Fruit fly (Drosophila melanogaster) whole organism, pupa: Measurements from ENCODE around the gene Cp18.
A peak's percentile ranks its signal among the peaks of the same experiment; 100 is the strongest.

ENCODE experiments used
- CG10348 ChIP-seq: fragments of 200-800 bp; sonication (Bioruptor generic); IDR thresholded peaks from 2 replicates; pipeline ENCODE4 v1.3.6; 2022; ENCODE audit warnings: missing biosample characterization, missing genetic modification characterization
- CG12605 ChIP-seq: fragments of 200-800 bp; sonication (Bioruptor generic); IDR thresholded peaks from 2 replicates; pipeline ENCODE4 v1.3.6; 2022; ENCODE audit warnings: missing biosample characterization, missing genetic modification characterization
- CG13204 ChIP-seq: fragments of 200-800 bp; sonication (Bioruptor generic); optimal IDR thresholded peaks from 2 replicates; lab custom pipeline; 2018; ENCODE audit warnings: missing biosample characterization, mild to moderate bottlenecking, missing genetic modification characterization, moderate library complexity
- CG14655 ChIP-seq: fragments of 200-800 bp; sonication (Bioruptor generic); optimal IDR thresholded peaks from 3 replicates; lab custom pipeline; 2017; ENCODE audit warnings: mild to moderate bottlenecking, missing biosample characterization, missing genetic modification reagents, missing genetic modification characterization
- CG15710 ChIP-seq: fragments of 200-800 bp; sonication (Bioruptor generic); optimal IDR thresholded peaks from 2 replicates; lab custom pipeline; 2018; ENCODE audit warnings: missing biosample characterization, mild to moderate bottlenecking, missing genetic modification characterization, moderate library complexity
- CG17806 ChIP-seq: fragments of 200-800 bp; sonication (Bioruptor generic); optimal IDR thresholded peaks from 2 replicates; lab custom pipeline; 2018; ENCODE audit warnings: missing biosample characterization, mild to moderate bottlenecking, missing genetic modification characterization, moderate library complexity
- CG32121 ChIP-seq: fragments of 200-800 bp; sonication (Bioruptor generic); IDR thresholded peaks from 2 replicates; pipeline ENCODE4 v1.3.6; 2022; ENCODE audit warnings: missing biosample characterization, missing genetic modification characterization
- CG34367 ChIP-seq: fragments of 200-800 bp; sonication (Bioruptor generic); optimal IDR thresholded peaks from 2 replicates; lab custom pipeline; 2018; ENCODE audit warnings: missing biosample characterization, mild to moderate bottlenecking, missing genetic modification characterization
- CG4496 ChIP-seq: fragments of 200-800 bp; sonication (Bioruptor generic); IDR thresholded peaks from 3 replicates; pipeline ENCODE4 v1.3.6; 2022; ENCODE audit warnings: missing biosample characterization, missing genetic modification characterization
- CG8159 ChIP-seq: fragments of 200-800 bp; sonication (Bioruptor generic); optimal IDR thresholded peaks from 3 replicates; lab custom pipeline; 2018; ENCODE audit warnings: missing biosample characterization, mild to moderate bottlenecking, missing genetic modification characterization, moderate library complexity
- CG8301 ChIP-seq: fragments of 200-800 bp; sonication (Bioruptor generic); optimal IDR thresholded peaks from 2 replicates; lab custom pipeline; 2018; ENCODE audit warnings: missing biosample characterization, mild to moderate bottlenecking, missing genetic modification characterization
- CG9948 ChIP-seq: fragments of 200-800 bp; sonication (Bioruptor generic); optimal IDR thresholded peaks from 2 replicates; lab custom pipeline; 2018; ENCODE audit warnings: missing biosample characterization, mild to moderate bottlenecking, missing genetic modification characterization, moderate library complexity
- D1 ChIP-seq: fragments of 200-800 bp; sonication (Bioruptor generic); optimal IDR thresholded peaks from 2 replicates; lab custom pipeline; 2018; ENCODE audit warnings: missing biosample characterization, mild to moderate bottlenecking, missing genetic modification characterization, moderate library complexity
- EcR ChIP-seq: fragments of 200-800 bp; sonication (Bioruptor generic); optimal IDR thresholded peaks from 3 replicates; lab custom pipeline; 2019; ENCODE audit warnings: missing biosample characterization, missing genetic modification characterization, mild to moderate bottlenecking, moderate library complexity, missing genetic modification reagents
- Ets98B ChIP-seq: fragments of 200-800 bp; sonication (Bioruptor generic); IDR thresholded peaks from 2 replicates; pipeline ENCODE4 v1.3.6; 2022; ENCODE audit warnings: missing biosample characterization, missing genetic modification characterization
- Pif1A ChIP-seq: fragments of 200-800 bp; sonication (Bioruptor generic); optimal IDR thresholded peaks from 3 replicates; lab custom pipeline; 2016; ENCODE audit warnings: missing biosample characterization, missing genetic modification characterization
- Pif1B ChIP-seq: fragments of 200-800 bp; sonication (Bioruptor generic); optimal IDR thresholded peaks from 3 replicates; lab custom pipeline; 2016; ENCODE audit warnings: missing biosample characterization, missing genetic modification characterization
- Snoo ChIP-seq: fragments of 200-800 bp; sonication (Bioruptor generic); optimal IDR thresholded peaks from 3 replicates; lab custom pipeline; 2017; ENCODE audit warnings: missing biosample characterization, mild to moderate bottlenecking, missing genetic modification characterization, inconsistent platforms
- fd96Ca ChIP-seq: fragments of 200-800 bp; sonication (Bioruptor generic); IDR thresholded peaks from 3 replicates; pipeline ENCODE4 v1.3.6; 2022; ENCODE audit warnings: missing biosample characterization, missing genetic modification characterization
- gl ChIP-seq: fragments of 200-800 bp; sonication (Bioruptor generic); optimal IDR thresholded peaks from 2 replicates; lab custom pipeline; 2018; ENCODE audit warnings: missing biosample characterization, mild to moderate bottlenecking, missing genetic modification characterization
- rn ChIP-seq: fragments of 200-800 bp; sonication (Bioruptor generic); IDR thresholded peaks from 2 replicates; pipeline ENCODE4 v1.3.6; 2022; ENCODE audit warnings: missing biosample characterization, missing genetic modification characterization

Gene Cp18

dm6 chr3L:8753592-8753991 lies 27.0 kb downstream of the Cp18 start, which contains the start of gene Fhos:
Fhos (plus strand) TSS chr3L:8753619.
- peak; percentile 30; the same call in 1 of the 2 replicates for TF ChIP-seq CG32121 (GFP tag; lab: Robert Waterston, UW)
- TF ChIP-seq D1 (tag; lab: Kevin White, UChicago): no peak
- no peak for TF ChIP-seq CG13204 (GFP tag; lab: Kevin White, UChicago)
- TF ChIP-seq Pif1A (GFP tag; lab: Kevin White, UChicago): no peak
- peak; percentile 21 for TF ChIP-seq CG8301 (tag; lab: Kevin White, UChicago)
- TF ChIP-seq CG9948 (tag; lab: Kevin White, UChicago): no peak
- TF ChIP-seq Snoo (tag; lab: Kevin White, UChicago): no peak
- TF ChIP-seq CG17806: no peak
- TF ChIP-seq rn (GFP tag; lab: Robert Waterston, UW): no peak
- no peak for TF ChIP-seq CG4496 (GFP tag; lab: Robert Waterston, UW)
- no peak for TF ChIP-seq CG15710 (tag; lab: Kevin White, UChicago)
- TF ChIP-seq CG14655 (GFP tag; lab: Kevin White, UChicago): peak; percentile 3
- TF ChIP-seq CG8159 (tag; lab: Kevin White, UChicago): no peak
- TF ChIP-seq Pif1B (GFP tag; lab: Kevin White, UChicago): no peak
- no peak for TF ChIP-seq fd96Ca (GFP tag; lab: Robert Waterston, UW)
- no peak for TF ChIP-seq EcR (GFP tag; lab: Kevin White, UChicago)
- TF ChIP-seq CG12605 (GFP tag; lab: Robert Waterston, UW): peak; percentile 50; the same call in 1 of the 2 replicates
- TF ChIP-seq Ets98B (GFP tag; lab: Robert Waterston, UW): peak; percentile 24; the same call in 1 of the 2 replicates
- TF ChIP-seq CG34367 (tag; lab: Kevin White, UChicago): no peak
- no peak for TF ChIP-seq CG10348 (GFP tag; lab: Robert Waterston, UW)
- no peak for TF ChIP-seq gl (tag; lab: Kevin White, UChicago)

dm6 chr3L:8755689-8756088 lies 29.1 kb downstream of the Cp18 start, which contains the start of gene CG6576:
CG6576 (plus strand) TSS chr3L:8755989.
- TF ChIP-seq Pif1B (GFP tag; lab: Kevin White, UChicago) (no peak), CG34367 (tag; lab: Kevin White, UChicago) (no peak), CG13204 (GFP tag; lab: Kevin White, UChicago) (no peak), CG10348 (GFP tag; lab: Robert Waterston, UW) (no peak), Snoo (tag; lab: Kevin White, UChicago) (no peak), CG32121 (GFP tag; lab: Robert Waterston, UW) (no peak), CG8301 (tag; lab: Kevin White, UChicago) (no peak), D1 (tag; lab: Kevin White, UChicago) (no peak), Pif1A (GFP tag; lab: Kevin White, UChicago) (no peak), Ets98B (GFP tag; lab: Robert Waterston, UW) (no peak)

- TF ChIP-seq rn (GFP tag; lab: Robert Waterston, UW): no peak
- TF ChIP-seq Ets98B (GFP tag; lab: Robert Waterston, UW): peak; percentile 64
- TF ChIP-seq CG34367 (tag; lab: Kevin White, UChicago): no peak
- TF ChIP-seq CG17806: no peak
- peak; percentile 10 for TF ChIP-seq Pif1A (GFP tag; lab: Kevin White, UChicago)
- no peak for TF ChIP-seq EcR (GFP tag; lab: Kevin White, UChicago)
- peak; percentile 78 for TF ChIP-seq CG32121 (GFP tag; lab: Robert Waterston, UW)
- no peak for TF ChIP-seq CG14655 (GFP tag; lab: Kevin White, UChicago)
- no peak; the same call in 1 of the 3 replicates for TF ChIP-seq CG4496 (GFP tag; lab: Robert Waterston, UW)
- TF ChIP-seq CG12605 (GFP tag; lab: Robert Waterston, UW): peak; percentile 21; the same call in 1 of the 2 replicates
- TF ChIP-seq fd96Ca (GFP tag; lab: Robert Waterston, UW): peak; percentile 12; the same call in 1 of the 3 replicates
- peak; percentile 8 for TF ChIP-seq CG15710 (tag; lab: Kevin White, UChicago)
- TF ChIP-seq CG8159 (tag; lab: Kevin White, UChicago): no peak
Observed at dm6 chr3L:8763037-8763454, 36.5 kb downstream of the Cp18 start.

- peak; percentile 32 for TF ChIP-seq Snoo (tag; lab: Kevin White, UChicago)
- TF ChIP-seq CG4496 (GFP tag; lab: Robert Waterston, UW): no peak
Observed at dm6 chr3L:8763794-8764193, 37.2 kb downstream of the Cp18 start.

dm6 chr3L:8765493-8765892 lies 38.9 kb downstream of the Cp18 start:
- TF ChIP-seq gl (tag; lab: Kevin White, UChicago): no peak
- no peak for TF ChIP-seq EcR (GFP tag; lab: Kevin White, UChicago)
- peak; percentile 85 for TF ChIP-seq CG8301 (tag; lab: Kevin White, UChicago)
- TF ChIP-seq CG32121 (GFP tag; lab: Robert Waterston, UW): peak; percentile 97
- TF ChIP-seq CG10348 (GFP tag; lab: Robert Waterston, UW): peak; percentile 66
- peak; percentile 96 for TF ChIP-seq Ets98B (GFP tag; lab: Robert Waterston, UW)
- peak; percentile 32 for TF ChIP-seq Pif1B (GFP tag; lab: Kevin White, UChicago)
- peak; percentile 96 for TF ChIP-seq CG12605 (GFP tag; lab: Robert Waterston, UW)
- TF ChIP-seq rn (GFP tag; lab: Robert Waterston, UW): peak; percentile 91
- TF ChIP-seq CG9948 (tag; lab: Kevin White, UChicago): peak; percentile 66
- peak; percentile 19 for TF ChIP-seq CG34367 (tag; lab: Kevin White, UChicago)
- no peak for TF ChIP-seq CG13204 (GFP tag; lab: Kevin White, UChicago)
- TF ChIP-seq CG14655 (GFP tag; lab: Kevin White, UChicago): no peak
- peak; percentile 71 for TF ChIP-seq CG17806
- TF ChIP-seq CG4496 (GFP tag; lab: Robert Waterston, UW): peak; percentile 96
- TF ChIP-seq fd96Ca (GFP tag; lab: Robert Waterston, UW): peak; percentile 70
- TF ChIP-seq CG8159 (tag; lab: Kevin White, UChicago): no peak
- no peak for TF ChIP-seq Pif1A (GFP tag; lab: Kevin White, UChicago)
- no peak for TF ChIP-seq Snoo (tag; lab: Kevin White, UChicago)
- no peak for TF ChIP-seq CG15710 (tag; lab: Kevin White, UChicago)
- no peak for TF ChIP-seq D1 (tag; lab: Kevin White, UChicago)
